Worm (Caenorhabditis elegans) whole organism, L2 larva: ENCODE data around the gene sre-41.

ENCODE experiments used
- C34F6.9 ChIP-seq: fragments of 150-350 bp; optimal IDR thresholded peaks from 2 replicates; lab custom pipeline; 2014; ENCODE audit warnings: missing biosample characterization, missing genetic modification characterization
- F13H6.1 ChIP-seq: sonication (generic microtip); optimal IDR thresholded peaks from 2 replicates; lab custom pipeline; 2016; ENCODE audit warnings: missing genetic modification characterization, missing compliant biosample characterization
- R02D3.7 ChIP-seq: fragments of 150-350 bp; optimal IDR thresholded peaks from 2 replicates; lab custom pipeline; 2014; ENCODE audit warnings: missing biosample characterization, missing genetic modification characterization
- Y55F3AM.14 ChIP-seq: fragments of 200-800 bp; sonication (Bioruptor generic); optimal IDR thresholded peaks from 2 replicates; lab custom pipeline; 2018; ENCODE audit warnings: mild to moderate bottlenecking, missing genetic modification characterization, missing compliant biosample characterization
- ZK546.5 ChIP-seq: sonication (generic microtip); optimal IDR thresholded peaks from 2 replicates; lab custom pipeline; 2017; ENCODE audit warnings: missing biosample characterization, missing genetic modification characterization
- alr-1 ChIP-seq: fragments of 150-350 bp; optimal IDR thresholded peaks from 2 replicates; lab custom pipeline; 2014; ENCODE audit warnings: missing biosample characterization, missing genetic modification characterization
- aly-2 ChIP-seq: fragments of 150-350 bp; optimal IDR thresholded peaks from 2 replicates; lab custom pipeline; 2014; ENCODE audit warnings: missing biosample characterization, missing genetic modification characterization
- ama-1 ChIP-seq: fragments of 150-350 bp; optimal IDR thresholded peaks from 2 replicates; lab custom pipeline; 2018; ENCODE audit warnings: inconsistent platforms
- blmp-1 ChIP-seq: sonication (generic microtip); optimal IDR thresholded peaks from 2 replicates; lab custom pipeline; 2017; ENCODE audit warnings: missing genetic modification characterization, mild to moderate bottlenecking, missing compliant biosample characterization, antibody characterized with exemption, moderate library complexity; ENCODE audit not compliant: insufficient read depth
- ceh-16 ChIP-seq: fragments of 150-350 bp; optimal IDR thresholded peaks from 2 replicates; lab custom pipeline; 2014; ENCODE audit warnings: missing biosample characterization, missing genetic modification characterization
- ceh-82 ChIP-seq: fragments of 150-350 bp; optimal IDR thresholded peaks from 2 replicates; lab custom pipeline; 2014; ENCODE audit warnings: missing biosample characterization, missing genetic modification characterization
- crh-2 ChIP-seq: sonication (generic microtip); optimal IDR thresholded peaks from 2 replicates; lab custom pipeline; 2017; ENCODE audit warnings: missing biosample characterization, missing genetic modification characterization
- dmd-4 ChIP-seq: sonication (generic microtip); optimal IDR thresholded peaks from 2 replicates; lab custom pipeline; 2017; ENCODE audit warnings: missing biosample characterization, missing genetic modification characterization
- egl-27 ChIP-seq: sonication (generic microtip); optimal IDR thresholded peaks from 3 replicates; lab custom pipeline; 2017; ENCODE audit warnings: missing biosample characterization, missing genetic modification reagents, missing genetic modification characterization
- elt-1 ChIP-seq: fragments of 150-350 bp; optimal IDR thresholded peaks from 2 replicates; lab custom pipeline; 2014; ENCODE audit warnings: missing biosample characterization, missing genetic modification characterization
- elt-3 ChIP-seq: sonication (generic microtip); optimal IDR thresholded peaks from 2 replicates; lab custom pipeline; 2017; ENCODE audit warnings: missing biosample characterization, missing genetic modification characterization
- fos-1 ChIP-seq: fragments of 150-350 bp; optimal IDR thresholded peaks from 2 replicates; lab custom pipeline; 2014; ENCODE audit warnings: missing biosample characterization, missing genetic modification characterization
- gmeb-1 ChIP-seq: fragments of 150-350 bp; optimal IDR thresholded peaks from 2 replicates; lab custom pipeline; 2014; ENCODE audit warnings: missing biosample characterization, missing genetic modification characterization
- lin-11 ChIP-seq: fragments of 150-350 bp; sonication (generic microtip); optimal IDR thresholded peaks from 2 replicates; lab custom pipeline; 2014; ENCODE audit warnings: missing biosample characterization, missing genetic modification characterization, inconsistent platforms, mixed read lengths
- lin-13 ChIP-seq: fragments of 150-350 bp; optimal IDR thresholded peaks from 2 replicates; lab custom pipeline; 2014; ENCODE audit warnings: missing biosample characterization, missing genetic modification reagents, missing genetic modification characterization
- lin-39 ChIP-seq: fragments of 150-350 bp; optimal IDR thresholded peaks from 2 replicates; lab custom pipeline; 2014; ENCODE audit warnings: missing biosample characterization, missing genetic modification reagents, missing genetic modification characterization
- lsy-2 ChIP-seq, 2 experiments: fragments of 150-350 bp in 1 of 2; sonication (generic microtip) in 1 of 2; optimal IDR thresholded peaks; 2 replicates each; lab custom pipeline; 2014 to 2017; ENCODE audit warnings: missing biosample characterization in 2 of 2, missing genetic modification characterization in 2 of 2
- mab-5 ChIP-seq: fragments of 150-350 bp; optimal IDR thresholded peaks from 2 replicates; lab custom pipeline; 2014; ENCODE audit warnings: missing biosample characterization, missing genetic modification characterization
- mbf-1 ChIP-seq: sonication (generic microtip); optimal IDR thresholded peaks from 2 replicates; lab custom pipeline; 2017; ENCODE audit warnings: missing biosample characterization, missing genetic modification characterization
- mdl-1 ChIP-seq, 2 experiments: fragments of 150-350 bp in 1 of 2; sonication (generic microtip) in 1 of 2; optimal IDR thresholded peaks; 2 replicates each; lab custom pipeline; 2017; ENCODE audit warnings: missing biosample characterization in 2 of 2, missing genetic modification characterization in 2 of 2
- nhr-10 ChIP-seq: sonication (generic microtip); optimal IDR thresholded peaks from 2 replicates; lab custom pipeline; 2017; ENCODE audit warnings: missing biosample characterization, missing genetic modification characterization
- nhr-11 ChIP-seq: fragments of 150-350 bp; optimal IDR thresholded peaks from 2 replicates; lab custom pipeline; 2014; ENCODE audit warnings: missing biosample characterization, missing genetic modification characterization
- nhr-12 ChIP-seq: fragments of 150-350 bp; optimal IDR thresholded peaks from 2 replicates; lab custom pipeline; 2014; ENCODE audit warnings: missing biosample characterization, missing genetic modification characterization
- nhr-129 ChIP-seq: fragments of 150-350 bp; optimal IDR thresholded peaks from 2 replicates; lab custom pipeline; 2014; ENCODE audit warnings: missing biosample characterization, missing genetic modification characterization
- nhr-21 ChIP-seq: fragments of 150-350 bp; optimal IDR thresholded peaks from 2 replicates; lab custom pipeline; 2014; ENCODE audit warnings: missing biosample characterization, missing genetic modification characterization
- nhr-23 ChIP-seq: fragments of 150-350 bp; optimal IDR thresholded peaks from 2 replicates; lab custom pipeline; 2014; ENCODE audit warnings: missing biosample characterization, missing genetic modification reagents, missing genetic modification characterization
- nhr-237 ChIP-seq: fragments of 150-350 bp; optimal IDR thresholded peaks from 2 replicates; lab custom pipeline; 2014; ENCODE audit warnings: missing biosample characterization, missing genetic modification characterization
- nhr-25 ChIP-seq: fragments of 150-350 bp; sonication (generic microtip); optimal IDR thresholded peaks from 3 replicates; lab custom pipeline; 2014; ENCODE audit warnings: missing biosample characterization, missing genetic modification characterization
- nhr-6 ChIP-seq: fragments of 150-350 bp; optimal IDR thresholded peaks from 2 replicates; lab custom pipeline; 2014; ENCODE audit warnings: missing biosample characterization, missing genetic modification characterization
- nhr-77 ChIP-seq: fragments of 150-350 bp; optimal IDR thresholded peaks from 2 replicates; lab custom pipeline; 2014; ENCODE audit warnings: missing biosample characterization, missing genetic modification characterization
- peb-1 ChIP-seq: fragments of 150-350 bp; optimal IDR thresholded peaks from 2 replicates; lab custom pipeline; 2014; ENCODE audit warnings: missing biosample characterization, missing genetic modification characterization
- sem-4 ChIP-seq: fragments of 150-350 bp; optimal IDR thresholded peaks from 2 replicates; lab custom pipeline; 2014; ENCODE audit warnings: missing biosample characterization, missing genetic modification reagents, missing genetic modification characterization
- skn-1 ChIP-seq: sonication (generic microtip); optimal IDR thresholded peaks from 2 replicates; lab custom pipeline; 2017; ENCODE audit warnings: missing biosample characterization, missing genetic modification characterization
- sma-3 ChIP-seq: sonication (generic microtip); optimal IDR thresholded peaks from 2 replicates; lab custom pipeline; 2016; ENCODE audit warnings: missing genetic modification reagents, missing genetic modification characterization, missing compliant biosample characterization
- sma-9 ChIP-seq, 2 experiments: fragments of 150-350 bp in 1 of 2; sonication (generic microtip) in 1 of 2; optimal IDR thresholded peaks; 2 replicates each; lab custom pipeline; 2014 to 2016; ENCODE audit warnings: missing genetic modification characterization in 2 of 2, mild to moderate bottlenecking in 1 of 2, missing biosample characterization in 1 of 2, missing compliant biosample characterization in 1 of 2, missing genetic modification reagents in 1 of 2, moderate library complexity in 1 of 2
- snpc-4 ChIP-seq: fragments of 150-350 bp; optimal IDR thresholded peaks from 2 replicates; lab custom pipeline; 2014; ENCODE audit warnings: missing biosample characterization, missing genetic modification characterization
- unc-39 ChIP-seq: fragments of 150-350 bp; optimal IDR thresholded peaks from 2 replicates; lab custom pipeline; 2014; ENCODE audit warnings: missing biosample characterization, missing genetic modification characterization
- unc-55 ChIP-seq: fragments of 150-350 bp; sonication (generic microtip); optimal IDR thresholded peaks from 3 replicates; lab custom pipeline; 2014; ENCODE audit warnings: missing biosample characterization, missing genetic modification reagents, missing genetic modification characterization
- unc-62 ChIP-seq: fragments of 150-350 bp; optimal IDR thresholded peaks from 2 replicates; lab custom pipeline; 2014; ENCODE audit warnings: missing biosample characterization, missing genetic modification reagents, missing genetic modification characterization
- zag-1 ChIP-seq: fragments of 150-350 bp; optimal IDR thresholded peaks from 2 replicates; lab custom pipeline; 2014; ENCODE audit warnings: missing biosample characterization, missing genetic modification characterization
- ztf-1 ChIP-seq: fragments of 200-800 bp; sonication (Bioruptor generic); conservative IDR thresholded peaks from 2 replicates; pipeline ENCODE4 v1.3.6; 2022; ENCODE audit warnings: missing genetic modification characterization, missing compliant biosample characterization
- ztf-11 ChIP-seq: sonication (generic microtip); optimal IDR thresholded peaks from 2 replicates; lab custom pipeline; 2017; ENCODE audit warnings: missing biosample characterization, missing genetic modification characterization
- ztf-4 ChIP-seq: fragments of 150-350 bp; optimal IDR thresholded peaks from 2 replicates; lab custom pipeline; 2014; ENCODE audit warnings: missing biosample characterization, missing genetic modification characterization

sre-41 gene

ce11 chrII:12380888-12381287, 7.2 kb upstream of the sre-41 start:
- TF ChIP-seq C34F6.9 (tag; lab: Kevin White, UChicago) (no peak), skn-1 (no peak)
- TF ChIP-seq, all 48 proteins: peak for 0

- TF ChIP-seq fos-1 (no peak), nhr-6 (no peak), alr-1 (tag; lab: Kevin White, UChicago) (no peak), lsy-2 (tag; optimal IDR thresholded peaks at IDR 0.05; lab: Kevin White, UChicago) (peak in 1 of 2 experiments; percentile 48), Y55F3AM.14 (GFP tag; lab: Kevin White, UChicago) (no peak), unc-55 (peak; percentile 67), ztf-11 (tag; lab: Kevin White, UChicago) (no peak), ceh-82 (tag; lab: Kevin White, UChicago) (no peak), nhr-12 (tag; lab: Kevin White, UChicago) (no peak), mbf-1 (tag; lab: Kevin White, UChicago) (no peak), sem-4 (no peak), sma-9 (GFP tag; optimal IDR thresholded peaks at IDR 0.05; lab: Kevin White, UChicago) (peak; percentile 10), sma-9 (tag; optimal IDR thresholded peaks at IDR 0.05; lab: Kevin White, UChicago) (no peak), nhr-129 (tag; lab: Kevin White, UChicago) (peak; percentile 2), unc-62 (GFP tag; lab: Kevin White, UChicago) (no peak), mab-5 (tag; lab: Kevin White, UChicago) (no peak), dmd-4 (tag; lab: Kevin White, UChicago) (no peak), nhr-10 (tag; lab: Kevin White, UChicago) (no peak), elt-1 (no peak), skn-1 (no peak), R02D3.7 (tag; lab: Kevin White, UChicago) (no peak), crh-2 (tag; lab: Kevin White, UChicago) (no peak), nhr-11 (tag; lab: Kevin White, UChicago) (no peak), gmeb-1 (no peak), blmp-1 (tag; lab: Kevin White, UChicago) (no peak), nhr-23 (tag; lab: Kevin White, UChicago) (no peak), nhr-21 (tag; lab: Kevin White, UChicago) (no peak), elt-3 (tag; lab: Kevin White, UChicago) (no peak), peb-1 (tag; lab: Kevin White, UChicago) (no peak), unc-39 (tag; lab: Kevin White, UChicago) (no peak), aly-2 (tag; lab: Kevin White, UChicago) (no peak), C34F6.9 (tag; lab: Kevin White, UChicago) (peak; percentile 59), ama-1 (no peak), ceh-16 (tag; lab: Kevin White, UChicago) (no peak), mdl-1 (tag; optimal IDR thresholded peaks at IDR 0.05; lab: Kevin White, UChicago) (no peak), nhr-25 (tag; lab: Kevin White, UChicago) (no peak), lin-39 (no peak), lin-11 (tag; lab: Kevin White, UChicago) (no peak), F13H6.1 (tag; lab: Kevin White, UChicago) (peak; percentile 22), nhr-237 (tag; lab: Kevin White, UChicago) (no peak), lin-13 (peak; percentile 17), ztf-1 (GFP tag; lab: Robert Waterston, UW) (no peak), snpc-4 (tag; lab: Kevin White, UChicago) (peak; percentile 90), zag-1 (tag; lab: Kevin White, UChicago) (no peak), nhr-77 (tag; lab: Kevin White, UChicago) (no peak), egl-27 (tag; lab: Kevin White, UChicago) (peak; percentile 22), sma-3 (GFP tag; lab: Kevin White, UChicago) (no peak), ZK546.5 (tag; lab: Kevin White, UChicago) (no peak), ztf-4 (tag; lab: Kevin White, UChicago) (no peak)
Measured at ce11 chrII:12382625-12383562, 5.2 kb upstream of the sre-41 start, which contains the start of gene btb-14. Gene btb-14, plus strand, starts transcription at chrII:12383463.
